Fruit fly (Drosophila melanogaster) whole organism, embryonic: Measurements from ENCODE around the gene CG42727.

Experiments used
- ATbp ChIP-seq: fragments of 200-800 bp; sonication (Bioruptor generic); optimal IDR thresholded peaks from 2 replicates; lab custom pipeline; 2017; ENCODE audit warnings: missing biosample characterization, mild to moderate bottlenecking, missing genetic modification characterization, missing genetic modification reagents
- CG1024 ChIP-seq: fragments of 200-800 bp; sonication (Bioruptor generic); IDR thresholded peaks from 2 replicates; pipeline ENCODE4 v1.3.6; 2022; ENCODE audit warnings: missing biosample characterization, missing genetic modification characterization
- CG10979 ChIP-seq: fragments of 200-800 bp; sonication (Bioruptor generic); optimal IDR thresholded peaks from 2 replicates; lab custom pipeline; 2018; ENCODE audit warnings: missing biosample characterization, mild to moderate bottlenecking, missing genetic modification characterization, moderate library complexity
- CG14860 ChIP-seq: fragments of 200-800 bp; sonication (Bioruptor generic); IDR thresholded peaks from 3 replicates; pipeline ENCODE4 v1.3.6; 2022; ENCODE audit warnings: missing biosample characterization, missing genetic modification characterization; ENCODE audit not compliant: partially characterized antibody
- CG15514 ChIP-seq: fragments of 200-800 bp; sonication (Bioruptor generic); optimal IDR thresholded peaks from 3 replicates; lab custom pipeline; 2017; ENCODE audit warnings: missing biosample characterization, missing genetic modification characterization, mild to moderate bottlenecking, moderate library complexity, missing genetic modification reagents
- CG32532 ChIP-seq: fragments of 200-800 bp; sonication (Bioruptor generic); IDR thresholded peaks from 2 replicates; pipeline ENCODE4 v1.3.6; 2022; ENCODE audit warnings: missing biosample characterization, missing genetic modification characterization
- CG34224 ChIP-seq: fragments of 200-800 bp; sonication (Bioruptor generic); IDR thresholded peaks from 3 replicates; pipeline ENCODE4 v1.3.6; 2022; ENCODE audit warnings: missing biosample characterization, missing genetic modification characterization; ENCODE audit not compliant: partially characterized antibody
- CG3995 ChIP-seq: fragments of 200-800 bp; sonication (Bioruptor generic); optimal IDR thresholded peaks from 3 replicates; lab custom pipeline; 2016; ENCODE audit warnings: missing biosample characterization, missing genetic modification characterization
- CG4707 ChIP-seq: fragments of 200-800 bp; sonication (Bioruptor generic); optimal IDR thresholded peaks from 2 replicates; lab custom pipeline; 2018; ENCODE audit warnings: missing biosample characterization, mild to moderate bottlenecking, missing genetic modification characterization, moderate library complexity
- CG7745 ChIP-seq: fragments of 200-800 bp; sonication (Bioruptor generic); optimal IDR thresholded peaks from 2 replicates; lab custom pipeline; 2018; ENCODE audit warnings: missing biosample characterization, mild to moderate bottlenecking, missing genetic modification characterization, moderate library complexity
- CG7928 ChIP-seq: fragments of 200-800 bp; sonication (Bioruptor generic); optimal IDR thresholded peaks from 2 replicates; lab custom pipeline; 2017; ENCODE audit warnings: missing biosample characterization, mild to moderate bottlenecking, missing genetic modification characterization
- CG7963 ChIP-seq: fragments of 200-800 bp; sonication (Bioruptor generic); IDR thresholded peaks from 3 replicates; pipeline ENCODE4 v1.3.6; 2022; ENCODE audit warnings: missing biosample characterization, missing genetic modification characterization; ENCODE audit not compliant: partially characterized antibody
- CG8765 ChIP-seq: fragments of 200-800 bp; sonication (Bioruptor generic); IDR thresholded peaks from 2 replicates; pipeline ENCODE4 v1.3.6; 2022; ENCODE audit warnings: missing biosample characterization, missing genetic modification characterization
- CG8944 ChIP-seq: fragments of 200-800 bp; sonication (Bioruptor generic); optimal IDR thresholded peaks from 3 replicates; lab custom pipeline; 2016; ENCODE audit warnings: missing biosample characterization, missing genetic modification characterization
- CoRest ChIP-seq: fragments of 200-800 bp; sonication (Bioruptor generic); optimal IDR thresholded peaks from 3 replicates; lab custom pipeline; 2018; ENCODE audit warnings: missing biosample characterization, mild to moderate bottlenecking, missing genetic modification characterization, moderate library complexity
- Deaf1 ChIP-seq: fragments of 200-800 bp; optimal IDR thresholded peaks from 3 replicates; lab custom pipeline; 2019; ENCODE audit warnings: missing biosample characterization, mild to moderate bottlenecking, missing genetic modification characterization, moderate library complexity
- Dfd ChIP-seq, 2 experiments: fragments of >200 bp; optimal IDR thresholded peaks; 2 replicates each; lab custom pipeline; 2017; ENCODE audit warnings: missing biosample characterization in 2 of 2, missing genetic modification characterization in 2 of 2
- Gug ChIP-seq: fragments of 200-800 bp; sonication (Bioruptor generic); IDR thresholded peaks from 4 replicates; pipeline ENCODE4 v1.3.6; 2022; ENCODE audit warnings: missing biosample characterization, missing genetic modification characterization
- Hand ChIP-seq: fragments of 200-800 bp; sonication (Bioruptor generic); optimal IDR thresholded peaks from 2 replicates; lab custom pipeline; 2017; ENCODE audit warnings: mild to moderate bottlenecking, missing biosample characterization, missing genetic modification reagents, missing genetic modification characterization
- Hmx ChIP-seq: fragments of 200-800 bp; sonication (Bioruptor generic); optimal IDR thresholded peaks from 2 replicates; lab custom pipeline; 2016; ENCODE audit warnings: missing biosample characterization, missing genetic modification characterization
- Jarid2 ChIP-seq: fragments of 200-800 bp; sonication (Bioruptor generic); optimal IDR thresholded peaks from 3 replicates; lab custom pipeline; 2017; ENCODE audit warnings: mild to moderate bottlenecking, missing biosample characterization, missing genetic modification reagents, missing genetic modification characterization
- Kr ChIP-seq: fragments of 200-800 bp; sonication (Bioruptor generic); optimal IDR thresholded peaks from 2 replicates; lab custom pipeline; 2017; ENCODE audit warnings: missing biosample characterization, mild to moderate bottlenecking, missing genetic modification characterization
- Mes4 ChIP-seq: fragments of 200-800 bp; sonication (Bioruptor generic); optimal IDR thresholded peaks from 2 replicates; lab custom pipeline; 2016; ENCODE audit warnings: missing biosample characterization, missing genetic modification characterization
- Myb ChIP-seq: fragments of 200-800 bp; sonication (Bioruptor generic); optimal IDR thresholded peaks from 2 replicates; lab custom pipeline; 2016; ENCODE audit warnings: missing biosample characterization, missing genetic modification characterization
- Nf-YC ChIP-seq: fragments of 200-800 bp; optimal IDR thresholded peaks from 3 replicates; lab custom pipeline; 2019; ENCODE audit warnings: missing biosample characterization, mild to moderate bottlenecking, missing genetic modification characterization, moderate library complexity
- Opbp ChIP-seq: fragments of 200-800 bp; sonication (Bioruptor generic); IDR thresholded peaks from 3 replicates; pipeline ENCODE4 v1.3.6; 2022; ENCODE audit warnings: missing biosample characterization, missing genetic modification characterization; ENCODE audit not compliant: partially characterized antibody
- Poxn ChIP-seq: fragments of 200-800 bp; sonication (Bioruptor generic); IDR thresholded peaks from 2 replicates; pipeline ENCODE4 v1.3.6; 2022; ENCODE audit warnings: missing biosample characterization, missing genetic modification characterization
- Ptx1 ChIP-seq: fragments of 200-800 bp; sonication (Bioruptor generic); IDR thresholded peaks from 2 replicates; pipeline ENCODE4 v1.3.6; 2022; ENCODE audit warnings: missing biosample characterization, missing genetic modification characterization
- Ravus ChIP-seq: fragments of 200-800 bp; sonication (Bioruptor generic); IDR thresholded peaks from 2 replicates; pipeline ENCODE4 v1.3.6; 2022; ENCODE audit warnings: missing biosample characterization, missing genetic modification characterization
- Rx ChIP-seq: fragments of 200-800 bp; sonication (Bioruptor generic); IDR thresholded peaks from 2 replicates; pipeline ENCODE4 v1.3.6; 2022; ENCODE audit warnings: missing biosample characterization, missing genetic modification characterization
- Six4 ChIP-seq: fragments of 200-800 bp; sonication (Bioruptor generic); optimal IDR thresholded peaks from 2 replicates; lab custom pipeline; 2016; ENCODE audit warnings: missing biosample characterization, missing genetic modification characterization
- Taf1 ChIP-seq: fragments of 200-800 bp; sonication (Bioruptor generic); IDR thresholded peaks from 2 replicates; pipeline ENCODE4 v1.3.6; 2022; ENCODE audit warnings: missing biosample characterization, missing genetic modification characterization
- br ChIP-seq: fragments of >200 bp; optimal IDR thresholded peaks from 2 replicates; lab custom pipeline; 2017
- ci ChIP-seq: fragments of 200-800 bp; sonication (Bioruptor generic); IDR thresholded peaks from 3 replicates; pipeline ENCODE4 v1.3.6; 2022; ENCODE audit warnings: missing biosample characterization, missing genetic modification characterization
- crol ChIP-seq: fragments of 200-800 bp; sonication (Bioruptor generic); IDR thresholded peaks from 2 replicates; pipeline ENCODE4 v1.3.6; 2022; ENCODE audit warnings: missing biosample characterization, missing genetic modification characterization
- cwo ChIP-seq: fragments of 200-800 bp; sonication (Bioruptor generic); optimal IDR thresholded peaks from 3 replicates; lab custom pipeline; 2017; ENCODE audit warnings: missing biosample characterization, missing genetic modification characterization, mild to moderate bottlenecking, moderate library complexity, missing genetic modification reagents
- fd64A ChIP-seq: fragments of 200-800 bp; sonication (Bioruptor generic); optimal IDR thresholded peaks from 3 replicates; lab custom pipeline; 2018; ENCODE audit warnings: missing biosample characterization, mild to moderate bottlenecking, missing genetic modification characterization
- gcm2 ChIP-seq: fragments of 200-800 bp; sonication (Bioruptor generic); optimal IDR thresholded peaks from 2 replicates; lab custom pipeline; 2016; ENCODE audit warnings: missing biosample characterization, missing genetic modification characterization
- ham ChIP-seq: fragments of 200-800 bp; sonication (Bioruptor generic); IDR thresholded peaks from 2 replicates; pipeline ENCODE4 v1.3.6; 2022; ENCODE audit warnings: missing biosample characterization, missing genetic modification characterization
- hth ChIP-seq: fragments of >200 bp; optimal IDR thresholded peaks from 2 replicates; lab custom pipeline; 2017; ENCODE audit warnings: inconsistent platforms
- insv ChIP-seq, 2 experiments: fragments of 200-800 bp; sonication (Bioruptor generic); optimal IDR thresholded peaks; 3 replicates each; lab custom pipeline; 2016 to 2018; ENCODE audit warnings: missing biosample characterization in 2 of 2, missing genetic modification characterization in 2 of 2
- kni ChIP-seq: fragments of 200-800 bp; sonication (Bioruptor generic); optimal IDR thresholded peaks from 3 replicates; lab custom pipeline; 2017; ENCODE audit warnings: mild to moderate bottlenecking, missing biosample characterization, missing genetic modification reagents, missing genetic modification characterization
- nau ChIP-seq: fragments of 200-800 bp; sonication (Bioruptor generic); optimal IDR thresholded peaks from 3 replicates; lab custom pipeline; 2017; ENCODE audit warnings: missing biosample characterization, mild to moderate bottlenecking, missing genetic modification characterization, missing genetic modification reagents
- pan ChIP-seq, 4 experiments: fragments of >200 bp in 3 of 4; fragments of 200-800 bp in 1 of 4; sonication (Bioruptor generic) in 1 of 4; optimal IDR thresholded peaks in 3 of 4; IDR thresholded peaks in 1 of 4; 2 replicates each; pipeline versions ENCODE4 v1.3.6 to Lab custom; 2017 to 2022; ENCODE audit warnings: missing biosample characterization in 2 of 4, missing genetic modification characterization in 2 of 4, mixed read lengths in 1 of 4
- phol ChIP-seq: fragments of 200-800 bp; sonication (Bioruptor generic); optimal IDR thresholded peaks from 3 replicates; lab custom pipeline; 2018; ENCODE audit warnings: missing biosample characterization, mild to moderate bottlenecking, missing genetic modification characterization, moderate library complexity
- row ChIP-seq: fragments of 200-800 bp; sonication (Bioruptor generic); IDR thresholded peaks from 3 replicates; pipeline ENCODE4 v1.3.6; 2022; ENCODE audit warnings: missing biosample characterization, missing genetic modification characterization
- run ChIP-seq: fragments of 200-800 bp; sonication (Bioruptor generic); optimal IDR thresholded peaks from 3 replicates; lab custom pipeline; 2018; ENCODE audit warnings: missing biosample characterization, mild to moderate bottlenecking, missing genetic modification characterization
- so ChIP-seq: fragments of 200-800 bp; sonication (Bioruptor generic); IDR thresholded peaks from 3 replicates; pipeline ENCODE4 v1.3.6; 2022; ENCODE audit warnings: missing biosample characterization, missing genetic modification characterization
- tap ChIP-seq: fragments of 200-800 bp; optimal IDR thresholded peaks from 3 replicates; lab custom pipeline; 2019; ENCODE audit warnings: missing biosample characterization, mild to moderate bottlenecking, missing genetic modification characterization, moderate library complexity
- unpg ChIP-seq: fragments of 200-800 bp; sonication (Bioruptor generic); optimal IDR thresholded peaks from 3 replicates; lab custom pipeline; 2018; ENCODE audit warnings: missing biosample characterization, mild to moderate bottlenecking, missing genetic modification characterization, moderate library complexity
- zfh1 ChIP-seq: fragments of 200-800 bp; sonication (Bioruptor generic); IDR thresholded peaks from 3 replicates; pipeline ENCODE4 v1.3.6; 2022; ENCODE audit warnings: missing biosample characterization, missing genetic modification characterization

Gene CG42727

dm6 chr3R:15332994-15333393 is 14.9 kb upstream of the CG42727 start, which contains the start of the genes Fkbp39 and Cyfip (continued):
- TF ChIP-seq CG15514: peak; percentile 97
- TF ChIP-seq Taf1 (GFP tag; lab: Robert Waterston, UW): no peak
- peak; percentile 38 for TF ChIP-seq CG8944
- peak; percentile 67; the same call in 2 of the 3 replicates for TF ChIP-seq ci
- TF ChIP-seq crol: 0 out of 2 replicates have a peak, but pooled peaks have one; percentile 5
- no peak for TF ChIP-seq fd64A (GFP tag; lab: Kevin White, UChicago)
- no peak for TF ChIP-seq Hand (GFP tag; lab: Kevin White, UChicago)
- TF ChIP-seq Mes4 (GFP tag; lab: Kevin White, UChicago): peak; percentile 52
- TF ChIP-seq ATbp (GFP tag; lab: Kevin White, UChicago): no peak
- peak; percentile 83 for TF ChIP-seq phol (tag; lab: Kevin White, UChicago)
- no peak for TF ChIP-seq Rx (GFP tag; lab: Robert Waterston, UW)
- TF ChIP-seq zfh1: no peak
- TF ChIP-seq CG7963 (GFP tag; lab: Robert Waterston, UW): peak; percentile 59; the same call in 2 of the 3 replicates
- TF ChIP-seq CG1024 (GFP tag; lab: Robert Waterston, UW): no peak
- 0 out of 3 replicates have a peak, but pooled peaks have one; percentile 42 for TF ChIP-seq CG14860
- TF ChIP-seq Ptx1 (GFP tag; lab: Robert Waterston, UW): peak; percentile 39; the same call in 1 of the 2 replicates
- TF ChIP-seq CoRest: peak; percentile 13
- TF ChIP-seq Nf-YC (tag; lab: Kevin White, UChicago): no peak
- TF ChIP-seq so (GFP tag; lab: Robert Waterston, UW): no peak
- no peak for TF ChIP-seq Hmx
- no peak for TF ChIP-seq CG8765 (GFP tag; lab: Robert Waterston, UW)
- peak; percentile 82 for TF ChIP-seq CG34224 (GFP tag; lab: Robert Waterston, UW)
- peak; percentile 18 for TF ChIP-seq CG3995
- TF ChIP-seq CG32532: peak; percentile 64
- no peak for TF ChIP-seq pan (optimal IDR thresholded peaks at IDR 0.05; lab: Kevin White, UChicago)
- TF ChIP-seq pan (GFP tag; optimal IDR thresholded peaks at IDR 0.05 in 1 of 2, IDR thresholded peaks at IDR 0.05 in 1 of 2): peak in 1 of 2 experiments; percentile 54
- peak in 1 of 2 experiments; percentile 43 for TF ChIP-seq insv (GFP tag; optimal IDR thresholded peaks at IDR 0.05; lab: Kevin White, UChicago)
- TF ChIP-seq run: no peak
- no peak for TF ChIP-seq CG7745 (tag; lab: Kevin White, UChicago)
- TF ChIP-seq Jarid2 (GFP tag; lab: Kevin White, UChicago): no peak
- peak; percentile 69 for TF ChIP-seq Myb (GFP tag; lab: Kevin White, UChicago)
- TF ChIP-seq gcm2 (GFP tag; lab: Kevin White, UChicago): peak; percentile 14
- no peak for TF ChIP-seq ham (GFP tag; lab: Robert Waterston, UW)
- no peak for TF ChIP-seq kni (GFP tag; lab: Kevin White, UChicago)
- no peak for TF ChIP-seq hth (lab: Kevin White, UChicago)
- no peak for TF ChIP-seq cwo (GFP tag; lab: Kevin White, UChicago)
- TF ChIP-seq nau (GFP tag; lab: Kevin White, UChicago): no peak
- TF ChIP-seq Poxn (GFP tag; lab: Robert Waterston, UW): no peak
- TF ChIP-seq CG10979 (tag; lab: Kevin White, UChicago): peak; percentile 21
- TF ChIP-seq row: peak; percentile 44; the same call in 2 of the 3 replicates
- no peak for TF ChIP-seq Ravus (GFP tag; lab: Robert Waterston, UW)
- TF ChIP-seq Six4 (GFP tag; lab: Kevin White, UChicago): peak; percentile 36
- no peak for TF ChIP-seq br (lab: Kevin White, UChicago)
- peak; percentile 83 for TF ChIP-seq Opbp (GFP tag; lab: Robert Waterston, UW)
- TF ChIP-seq Dfd (GFP tag; optimal IDR thresholded peaks at IDR 0.05; lab: Kevin White, UChicago): no peak
- TF ChIP-seq Kr (GFP tag; lab: Kevin White, UChicago): no peak
- peak; percentile 38 for TF ChIP-seq CG7928 (GFP tag; lab: Kevin White, UChicago)
- peak; percentile 38; the same call in 1 of the 4 replicates for TF ChIP-seq Gug (GFP tag; lab: Robert Waterston, UW)
- no peak for TF ChIP-seq tap (tag; lab: Kevin White, UChicago)
- TF ChIP-seq Deaf1 (tag; lab: Kevin White, UChicago): no peak
- TF ChIP-seq unpg: no peak
- no peak for TF ChIP-seq CG4707
